Fruit fly (Drosophila melanogaster) whole organism: ENCODE results near the gene CG6465.

Source experiments
- CG8478 ChIP-seq: fragments of >200 bp; optimal IDR thresholded peaks from 2 replicates; lab custom pipeline; 2018; ENCODE audit warnings: inconsistent platforms
- Dll ChIP-seq: fragments of >200 bp; optimal IDR thresholded peaks from 2 replicates; lab custom pipeline; 2017
- EcR ChIP-seq, 2 experiments: fragments of >200 bp; optimal IDR thresholded peaks; 2 replicates each; lab custom pipeline; 2017; ENCODE audit warnings: missing biosample characterization in 2 of 2, missing genetic modification characterization in 2 of 2, missing genetic modification reagents in 2 of 2
- pan ChIP-seq: fragments of >200 bp; optimal IDR thresholded peaks from 2 replicates; lab custom pipeline; 2017
- psq ChIP-seq: fragments of >200 bp; optimal IDR thresholded peaks from 2 replicates; lab custom pipeline; 2017
- usp ChIP-seq: fragments of >200 bp; optimal IDR thresholded peaks from 2 replicates; lab custom pipeline; 2017; ENCODE audit warnings: missing biosample characterization, missing genetic modification characterization, mixed read lengths

The CG6465 gene

DNA sequence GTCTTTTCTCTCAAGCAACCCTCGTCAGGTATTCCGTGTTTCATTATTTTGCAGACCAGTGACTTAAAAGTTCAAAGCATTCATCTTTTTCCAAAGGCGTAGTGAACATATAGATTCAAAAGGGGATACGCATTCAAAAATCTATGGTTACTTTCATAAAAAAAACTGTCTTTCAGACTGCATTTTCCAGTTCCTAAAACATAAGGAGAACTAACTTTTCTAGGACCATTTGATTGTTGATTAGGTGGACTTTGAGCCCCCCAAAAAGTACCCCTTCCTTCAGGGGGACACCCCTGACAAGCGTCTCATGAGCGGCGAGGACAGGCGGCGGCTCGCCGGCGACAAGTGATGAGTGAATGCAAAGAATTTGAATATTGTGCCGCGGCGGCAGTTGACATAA, 3.5 kb downstream of the CG6465 start:
- TF ChIP-seq CG8478 (lab: Kevin White, UChicago) (no peak), EcR (GFP tag; optimal IDR thresholded peaks at IDR 0.05; lab: Kevin White, UChicago) (no peak), Dll (no peak), pan (no peak), psq (lab: Kevin White, UChicago) (no peak), usp (GFP tag; lab: Kevin White, UChicago) (no peak)

DNA sequence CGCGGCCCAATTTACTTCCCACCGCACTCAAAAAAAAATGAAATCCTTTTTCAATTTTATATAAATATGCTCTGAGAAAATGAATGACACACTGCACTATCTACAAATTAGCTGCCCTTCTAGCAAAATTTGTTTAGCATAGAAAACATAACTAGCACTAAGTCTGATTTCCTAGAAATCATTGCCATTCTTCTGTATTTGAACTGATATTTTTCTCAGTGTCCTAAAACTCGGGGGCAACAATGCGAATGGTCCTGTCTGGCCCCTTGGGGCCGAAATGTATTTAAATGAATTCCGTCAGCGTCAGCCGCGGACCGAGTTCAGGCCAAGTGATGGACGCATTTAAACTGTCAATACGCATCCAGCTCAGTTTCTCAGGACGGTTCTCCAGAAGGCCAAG, 4.4 kb downstream of the CG6465 start:
- TF ChIP-seq CG8478 (lab: Kevin White, UChicago), result no peak
- TF ChIP-seq Dll, result no peak
- TF ChIP-seq EcR (GFP tag; optimal IDR thresholded peaks at IDR 0.05; lab: Kevin White, UChicago), result no peak
- TF ChIP-seq psq (lab: Kevin White, UChicago), result no peak
- TF ChIP-seq usp (GFP tag; lab: Kevin White, UChicago), result no peak

DNA sequence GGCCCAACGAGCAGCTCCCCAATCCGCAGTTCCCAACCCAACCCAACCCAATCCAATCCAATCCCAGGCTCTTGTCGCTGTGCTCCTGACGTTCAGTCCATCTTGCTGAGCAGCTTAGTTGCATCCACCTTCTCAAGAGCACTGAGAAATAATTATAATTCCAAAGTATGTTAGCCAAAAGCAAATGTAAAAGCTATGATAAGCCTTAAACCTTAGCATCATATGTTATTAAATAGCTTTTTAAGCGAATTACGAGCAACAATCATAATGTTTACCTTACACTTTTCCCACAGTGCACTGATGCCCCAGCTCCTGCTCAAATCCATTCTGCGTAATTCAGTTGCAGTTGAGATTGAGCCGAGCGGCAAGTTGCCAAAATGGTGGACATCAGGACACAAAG, 7.1 kb downstream of the CG6465 start:
- no peak for TF ChIP-seq Dll
- TF ChIP-seq psq (lab: Kevin White, UChicago), result no peak
- TF ChIP-seq EcR (GFP tag; optimal IDR thresholded peaks at IDR 0.05; lab: Kevin White, UChicago), result no peak
- no peak for TF ChIP-seq CG8478 (lab: Kevin White, UChicago)
- TF ChIP-seq pan, result no peak
- no peak for TF ChIP-seq usp (GFP tag; lab: Kevin White, UChicago)

DNA sequence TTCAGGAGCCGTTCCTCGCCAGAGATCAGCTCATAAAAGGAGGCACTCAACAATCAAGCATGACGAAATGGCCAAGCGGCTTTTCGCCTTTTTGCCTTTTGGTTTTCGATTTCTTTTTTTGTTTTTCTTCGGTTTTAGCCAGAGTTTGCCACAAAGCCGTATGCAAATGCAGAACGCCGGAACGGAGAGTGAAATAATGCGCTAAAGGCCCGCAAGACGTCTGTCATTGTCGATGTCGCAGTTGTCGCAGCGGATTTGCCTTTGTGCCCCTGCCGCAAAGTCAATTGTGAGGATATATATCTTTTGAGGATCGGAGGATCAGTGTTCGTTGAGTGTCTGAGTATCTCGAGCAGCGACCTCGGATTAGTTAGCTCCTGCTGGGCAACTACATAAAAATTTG, 9.1 kb downstream of the CG6465 start:
- no peak for TF ChIP-seq CG8478 (lab: Kevin White, UChicago)
- TF ChIP-seq EcR (GFP tag; optimal IDR thresholded peaks at IDR 0.05; lab: Kevin White, UChicago), result no peak
- TF ChIP-seq psq (lab: Kevin White, UChicago), result no peak
- no peak for TF ChIP-seq Dll
- TF ChIP-seq pan, result no peak
- no peak for TF ChIP-seq usp (GFP tag; lab: Kevin White, UChicago)

DNA sequence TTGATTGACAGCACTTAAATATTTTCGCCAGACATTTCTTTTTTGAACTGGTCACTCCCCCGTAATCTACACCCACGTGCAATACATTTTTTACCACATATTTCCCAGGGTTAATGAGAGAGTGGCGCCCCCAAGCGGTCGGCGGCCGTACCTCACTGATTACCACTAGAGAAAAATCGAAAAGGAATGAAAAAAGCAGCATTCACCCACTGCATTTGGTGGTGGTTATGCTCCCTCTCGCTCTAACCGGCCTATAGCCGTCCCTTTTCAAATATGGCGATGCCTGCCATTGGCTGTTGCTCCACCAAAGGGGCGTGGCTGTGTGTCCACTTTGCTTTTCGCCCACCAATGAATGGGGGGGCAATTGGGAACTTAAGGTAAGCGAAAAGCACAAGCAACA, 12.1 kb downstream of the CG6465 start:
- TF ChIP-seq CG8478 (lab: Kevin White, UChicago) (peak; percentile 39), Dll (no peak)

DNA sequence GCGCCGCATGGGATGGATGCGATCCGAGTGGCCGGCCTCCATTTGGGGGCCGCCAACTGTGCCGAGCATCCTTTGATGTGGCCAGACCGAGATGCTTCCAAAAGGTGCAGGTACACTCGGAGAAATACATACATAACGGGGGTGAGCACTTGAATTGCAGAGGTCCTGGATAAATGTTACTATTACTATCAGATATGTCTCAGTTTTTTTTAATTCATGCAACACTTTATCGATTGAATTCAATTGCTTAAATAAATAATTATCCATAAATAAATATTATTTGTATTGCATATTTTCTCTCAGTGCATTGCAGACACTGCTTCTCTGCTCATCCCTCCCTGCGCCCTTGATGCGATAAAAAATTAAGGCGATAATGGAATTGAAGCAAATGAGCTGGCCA, 16.0 kb downstream of the CG6465 start:
- TF ChIP-seq CG8478 (lab: Kevin White, UChicago) (no peak), EcR (GFP tag; optimal IDR thresholded peaks at IDR 0.05; lab: Kevin White, UChicago) (no peak), psq (lab: Kevin White, UChicago) (no peak), pan (no peak), Dll (no peak), usp (GFP tag; lab: Kevin White, UChicago) (no peak)

DNA sequence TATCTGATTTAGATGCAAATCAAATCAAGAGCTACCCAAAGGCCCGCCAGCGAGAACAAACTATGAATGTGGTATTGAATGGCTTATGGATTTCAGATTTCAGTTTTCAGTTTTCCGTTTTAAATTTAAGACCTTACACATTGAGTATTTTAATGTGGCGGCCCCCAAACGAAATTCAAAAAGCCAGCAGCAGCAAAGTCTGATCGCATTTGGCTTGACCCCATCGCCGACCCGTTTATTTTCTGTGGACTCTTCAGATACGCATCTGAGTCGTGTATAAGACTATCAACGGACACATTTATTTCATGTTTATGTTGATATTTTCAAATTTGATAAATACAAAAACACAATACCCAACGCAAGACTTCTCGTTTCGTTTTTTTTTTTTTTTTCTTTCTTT, 17.5 kb downstream of the CG6465 start:
- TF ChIP-seq usp (GFP tag; lab: Kevin White, UChicago) (no peak), psq (lab: Kevin White, UChicago) (no peak)

DNA sequence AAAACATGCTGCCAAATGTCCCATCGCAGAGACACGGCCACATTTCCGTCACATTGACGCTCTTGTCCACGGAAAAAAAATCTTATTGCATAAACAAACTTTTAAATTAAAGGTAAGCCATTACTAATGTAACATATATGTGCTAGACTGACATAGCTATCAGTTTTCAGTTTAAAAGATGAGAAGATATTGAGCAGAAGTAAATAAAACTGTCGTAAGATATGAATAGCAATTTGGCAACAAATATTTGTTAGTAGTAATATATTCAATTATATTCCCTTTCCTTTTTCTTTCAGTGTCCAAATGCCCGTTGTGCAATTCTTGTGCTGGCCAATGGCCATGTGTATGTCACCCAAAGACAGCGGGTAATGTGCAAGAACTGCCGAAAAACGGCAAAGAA, 18.3 kb downstream of the CG6465 start:
- TF ChIP-seq pan (no peak), CG8478 (lab: Kevin White, UChicago) (no peak), usp (GFP tag; lab: Kevin White, UChicago) (no peak), Dll (no peak), EcR (GFP tag; optimal IDR thresholded peaks at IDR 0.05; lab: Kevin White, UChicago) (no peak), psq (lab: Kevin White, UChicago) (no peak)

DNA sequence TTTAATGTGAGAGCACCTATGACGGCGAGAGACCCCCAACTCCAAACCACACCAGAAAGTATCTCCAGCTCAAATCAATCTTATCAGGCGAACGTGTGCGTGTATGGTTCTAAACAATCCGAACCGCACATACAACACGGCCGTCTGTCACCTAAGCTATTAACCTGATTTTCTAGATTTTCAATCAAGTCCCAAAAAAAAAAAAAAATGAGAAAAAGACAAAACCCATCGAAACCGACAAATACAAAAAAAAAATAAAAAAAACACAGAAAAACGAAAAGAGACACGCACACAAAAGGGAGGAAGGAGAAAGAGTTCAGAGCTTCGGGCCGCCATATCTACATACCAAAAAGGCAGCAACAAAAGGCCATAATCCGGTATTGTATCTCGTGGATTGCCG, 20.5 kb downstream of the CG6465 start:
- no peak for TF ChIP-seq CG8478 (lab: Kevin White, UChicago)
- TF ChIP-seq EcR (GFP tag; optimal IDR thresholded peaks at IDR 0.05; lab: Kevin White, UChicago), result no peak
- TF ChIP-seq pan, result no peak
- no peak for TF ChIP-seq Dll
- no peak for TF ChIP-seq psq (lab: Kevin White, UChicago)
- no peak for TF ChIP-seq usp (GFP tag; lab: Kevin White, UChicago)

DNA sequence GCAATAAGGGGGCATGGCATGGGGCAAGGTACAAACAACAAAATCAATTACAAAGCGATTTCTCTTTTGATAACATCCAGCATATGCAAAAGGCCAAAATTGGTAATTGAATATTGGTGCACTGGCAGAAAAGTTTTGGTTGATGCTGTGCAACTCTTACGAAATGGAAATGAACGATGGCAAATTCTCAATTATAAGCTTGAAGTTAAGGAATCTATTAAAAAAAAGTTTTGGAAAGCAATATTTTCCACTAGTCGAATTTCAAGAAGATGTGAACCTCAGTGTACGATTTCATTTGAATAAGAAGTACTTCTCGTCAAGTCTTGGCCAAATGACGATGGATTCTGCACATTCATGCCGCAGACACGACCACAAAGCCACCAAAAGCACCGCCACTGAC, 21.1 kb downstream of the CG6465 start:
- TF ChIP-seq pan (no peak), CG8478 (lab: Kevin White, UChicago) (no peak), usp (GFP tag; lab: Kevin White, UChicago) (no peak), psq (lab: Kevin White, UChicago) (no peak), Dll (no peak), EcR (GFP tag; optimal IDR thresholded peaks at IDR 0.05; lab: Kevin White, UChicago) (no peak)

DNA sequence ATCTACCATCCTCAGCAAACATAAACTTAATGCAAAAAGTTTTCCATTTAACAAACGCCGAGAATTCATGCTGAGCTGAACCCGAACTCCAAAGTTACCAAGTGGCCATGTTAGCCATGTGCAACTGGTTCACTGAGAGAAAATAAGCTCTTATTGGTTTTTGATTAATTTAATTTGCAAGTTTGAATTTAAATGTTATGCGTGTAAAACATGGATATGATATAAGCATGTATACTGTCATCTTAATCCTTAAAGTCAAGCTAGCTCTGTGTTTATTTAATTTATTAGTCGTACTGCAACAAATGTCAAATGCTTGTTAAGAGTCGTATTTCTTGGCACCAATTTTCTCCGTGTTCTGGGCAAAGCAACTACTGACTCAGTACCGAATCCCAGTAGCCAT, 22.4 kb downstream of the CG6465 start:
- TF ChIP-seq EcR (GFP tag; optimal IDR thresholded peaks at IDR 0.05; lab: Kevin White, UChicago), result no peak
- no peak for TF ChIP-seq pan
- no peak for TF ChIP-seq usp (GFP tag; lab: Kevin White, UChicago)
- TF ChIP-seq Dll, result no peak
- no peak for TF ChIP-seq CG8478 (lab: Kevin White, UChicago)
- no peak for TF ChIP-seq psq (lab: Kevin White, UChicago)

DNA sequence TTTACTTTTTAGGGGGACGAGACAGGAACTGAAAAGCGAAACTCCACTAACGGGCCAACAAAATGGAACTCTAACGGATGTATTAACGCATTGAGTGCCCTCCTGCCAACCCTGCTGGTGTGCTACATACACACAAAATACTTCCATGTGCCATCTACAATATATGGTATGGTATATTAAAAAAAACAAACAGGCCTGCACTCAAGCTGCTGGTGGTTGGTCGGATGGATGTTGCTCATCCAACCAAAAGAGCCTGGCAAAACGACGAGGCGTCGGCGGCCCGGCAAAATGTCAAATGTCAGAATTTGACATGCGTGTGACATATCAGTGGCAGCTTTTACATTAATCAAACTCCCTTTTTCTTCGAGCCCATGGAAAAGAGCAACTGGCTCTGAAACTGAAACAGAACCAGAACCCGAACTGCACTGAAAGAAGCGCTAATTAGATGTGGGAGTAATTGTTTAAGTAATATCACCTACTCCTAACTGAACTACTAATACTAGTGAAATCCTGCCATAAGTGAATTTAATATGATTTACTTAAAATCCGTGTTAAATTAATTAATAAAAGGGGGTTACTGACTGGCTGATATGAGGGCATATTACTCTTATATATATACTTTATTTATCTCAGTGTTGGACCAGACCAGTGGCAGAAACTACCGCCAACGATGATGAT, 26.3 kb downstream of the CG6465 start:
- TF ChIP-seq psq (lab: Kevin White, UChicago) (no peak), pan (no peak), CG8478 (lab: Kevin White, UChicago) (no peak), usp (GFP tag; lab: Kevin White, UChicago) (no peak), Dll (no peak)

DNA sequence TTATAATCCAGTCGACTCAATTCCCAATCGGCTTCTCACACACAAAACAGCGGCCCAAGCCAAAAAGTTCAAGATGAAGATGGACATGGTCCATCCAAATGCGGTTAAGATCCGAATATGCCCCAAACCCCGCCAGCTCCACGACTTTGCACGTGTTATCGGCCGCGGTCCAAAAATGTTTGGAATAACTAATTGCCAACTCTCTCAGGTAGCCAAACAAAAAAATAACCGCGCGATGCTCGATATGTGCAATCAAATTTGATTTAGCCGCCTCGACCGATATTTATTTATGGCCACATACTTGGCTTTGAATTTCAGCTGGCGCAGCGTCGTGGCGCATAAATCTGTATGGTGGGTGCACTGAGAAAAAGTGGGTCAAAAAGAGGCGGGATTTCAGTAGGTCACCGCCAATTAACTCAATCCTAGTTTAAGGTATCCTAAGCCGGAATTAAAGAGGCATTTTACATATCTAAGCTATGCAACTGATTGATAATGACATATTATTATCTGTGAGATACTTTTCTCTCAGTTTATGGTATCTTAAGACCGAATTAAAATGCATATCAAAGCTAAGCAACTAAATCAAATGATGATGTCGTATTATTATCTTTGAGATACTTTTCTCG, 28.4 kb downstream of the CG6465 start:
- TF ChIP-seq EcR (GFP tag; optimal IDR thresholded peaks at IDR 0.05; lab: Kevin White, UChicago) (no peak), pan (no peak), usp (GFP tag; lab: Kevin White, UChicago) (no peak), psq (lab: Kevin White, UChicago) (no peak), Dll (no peak), CG8478 (lab: Kevin White, UChicago) (no peak)
